Worm (Caenorhabditis elegans): Measurements from ENCODE around the gene fbxa-141.

The fbxa-141 gene

ce11 chrX:14561416-14561973, 48.8 kb upstream of the fbxa-141 start (continued):
- no peak for TF ChIP-seq fos-1 (tag; optimal IDR thresholded peaks at IDR 0.05)
- TF ChIP-seq nhr-48 (tag; optimal IDR thresholded peaks at IDR 0.05), result peak; percentile 57
- no peak for TF ChIP-seq ceh-82 (tag; optimal IDR thresholded peaks at IDR 0.05)
- TF ChIP-seq attf-4 (tag; optimal IDR thresholded peaks at IDR 0.05), result no peak
- TF ChIP-seq snpc-1.2 (GFP tag; IDR thresholded peaks at IDR 0.05), result no peak
- TF ChIP-seq ceh-20 (GFP tag; IDR thresholded peaks at IDR 0.05), result peak; percentile 80
- no peak for TF ChIP-seq ztf-11 (tag; optimal IDR thresholded peaks at IDR 0.05)
- peak; percentile 94 for TF ChIP-seq aha-1 (tag)
- TF ChIP-seq pha-4 (GFP tag; IDR thresholded peaks at IDR 0.05), result no peak
- peak; percentile 37 for TF ChIP-seq pha-4 (tag; optimal IDR thresholded peaks at IDR 0.05)
- no peak for TF ChIP-seq arid-1 (GFP tag; conservative IDR thresholded peaks at IDR 0.05)
- TF ChIP-seq ceh-32 (tag; optimal IDR thresholded peaks at IDR 0.05; ENCODE audit: poor library complexity), result peak; percentile 24
- no peak for TF ChIP-seq F26F4.8 (GFP tag; conservative IDR thresholded peaks at IDR 0.05)
- TF ChIP-seq mdl-1 (tag; optimal IDR thresholded peaks at IDR 0.05), result peak; percentile 55 to 71
- peak; percentile 70 for TF ChIP-seq rbr-2 (tag; optimal IDR thresholded peaks at IDR 0.05)
- peak; percentile 18 for TF ChIP-seq nhr-28 (tag; optimal IDR thresholded peaks at IDR 0.05)
- peak; percentile 49 to 98 for TF ChIP-seq hif-1 (tag; optimal IDR thresholded peaks at IDR 0.05)
- TF ChIP-seq zip-11 (GFP tag; IDR thresholded peaks at IDR 0.05), result no peak
- peak; percentile 10 for TF ChIP-seq dpl-1 (GFP tag; optimal IDR thresholded peaks at IDR 0.05)
- no peak for TF ChIP-seq vab-7 (GFP tag; IDR thresholded peaks at IDR 0.05)
- TF ChIP-seq mxl-2 (GFP tag; conservative IDR thresholded peaks at IDR 0.05), result no peak
- TF ChIP-seq ces-1 (GFP tag; optimal IDR thresholded peaks at IDR 0.05), result peak; percentile 42
- no peak for TF ChIP-seq skn-1 (tag; optimal IDR thresholded peaks at IDR 0.05)
- TF ChIP-seq lin-13 (GFP tag; optimal IDR thresholded peaks at IDR 0.05), result peak; percentile 3
- peak; percentile 66 for TF ChIP-seq egl-43 (GFP tag; IDR thresholded peaks at IDR 0.05)
- TF ChIP-seq hlh-30 (tag; optimal IDR thresholded peaks at IDR 0.05; ENCODE audit: insufficient read depth), result peak; percentile 80
- no peak for TF ChIP-seq nhr-42 (GFP tag; IDR thresholded peaks at IDR 0.05)
- no peak for TF ChIP-seq lin-29 (GFP tag; IDR thresholded peaks at IDR 0.05)
- TF ChIP-seq D1046.2 (GFP tag; IDR thresholded peaks at IDR 0.05), result no peak
- TF ChIP-seq madf-5 (GFP tag; IDR thresholded peaks at IDR 0.05), result no peak
- TF ChIP-seq zip-2 (tag; optimal IDR thresholded peaks at IDR 0.05), result no peak
- no peak for TF ChIP-seq lim-7 (GFP tag; IDR thresholded peaks at IDR 0.05)
- peak; percentile 72 for TF ChIP-seq nhr-25 (tag; optimal IDR thresholded peaks at IDR 0.05; ENCODE audit: borderline replicate concordance, insufficient read depth)
- peak; percentile 80 for TF ChIP-seq tra-1 (GFP tag; IDR thresholded peaks at IDR 0.05)
- TF ChIP-seq gei-8 (GFP tag; optimal IDR thresholded peaks at IDR 0.05), result no peak
- no peak; the same call in 1 of the 2 replicates for TF ChIP-seq tag-97 (GFP tag; IDR thresholded peaks at IDR 0.05)
- peak; percentile 54 for TF ChIP-seq F37D6.2 (tag; optimal IDR thresholded peaks at IDR 0.05)
- no peak for TF ChIP-seq ceh-62 (tag; optimal IDR thresholded peaks at IDR 0.05)
- no peak for TF ChIP-seq lin-39 (tag; optimal IDR thresholded peaks at IDR 0.05)
- TF ChIP-seq unc-62 (GFP tag; optimal IDR thresholded peaks at IDR 0.05 in 1 of 2), result peak in 1 of 2 experiments; percentile 88
- TF ChIP-seq unc-62 (tag; optimal IDR thresholded peaks at IDR 0.05), result no peak
- TF ChIP-seq dmd-9 (GFP tag; IDR thresholded peaks at IDR 0.05), result no peak
- TF ChIP-seq lsy-2 (tag; optimal IDR thresholded peaks at IDR 0.05), result peak; percentile 58 to 70
- no peak for TF ChIP-seq nhr-76 (tag; optimal IDR thresholded peaks at IDR 0.05)
- peak; percentile 72 for TF ChIP-seq mep-1 (tag; optimal IDR thresholded peaks at IDR 0.05)
- peak; percentile 86 for TF ChIP-seq ctbp-1 (GFP tag; IDR thresholded peaks at IDR 0.05)
- no peak for TF ChIP-seq spr-1 (tag; optimal IDR thresholded peaks at IDR 0.05)
- TF ChIP-seq zfp-2 (tag; optimal IDR thresholded peaks at IDR 0.05), result no peak
- no peak for TF ChIP-seq T20F7.1 (GFP tag; optimal IDR thresholded peaks at IDR 0.05)
- no peak for TF ChIP-seq F10B5.3 (tag; optimal IDR thresholded peaks at IDR 0.05)
- no peak for TF ChIP-seq lir-3 (tag; optimal IDR thresholded peaks at IDR 0.05)
- TF ChIP-seq egl-27 (tag; optimal IDR thresholded peaks at IDR 0.05), result no peak

Data from whole organism, L4 larva.